Worm (Caenorhabditis elegans) whole organism, midembryonic: ENCODE results near the gene Y66D12A.7.

Source experiments
- T22C8.4 ChIP-seq: fragments of 200-800 bp; sonication (Bioruptor generic); IDR thresholded peaks from 2 replicates; pipeline ENCODE4 v1.3.6; 2022; ENCODE audit warnings: missing genetic modification characterization, missing compliant biosample characterization
- ref-1 ChIP-seq: fragments of 200-800 bp; sonication (Bioruptor generic); conservative IDR thresholded peaks from 2 replicates; pipeline ENCODE4 v1.3.6; 2022; ENCODE audit warnings: missing genetic modification reagents, missing genetic modification characterization, missing compliant biosample characterization

ce11 chrIII:11629354-11629753, 49.1 kb upstream of the Y66D12A.7 start, which contains the start of gene Y66A7A.7:
- no peak for TF ChIP-seq ref-1 (GFP tag; lab: Robert Waterston, UW)
- no peak for TF ChIP-seq T22C8.4 (GFP tag; lab: Robert Waterston, UW)
